Worm (Caenorhabditis elegans): ENCODE results near the gene F35H12.1.

DNA sequence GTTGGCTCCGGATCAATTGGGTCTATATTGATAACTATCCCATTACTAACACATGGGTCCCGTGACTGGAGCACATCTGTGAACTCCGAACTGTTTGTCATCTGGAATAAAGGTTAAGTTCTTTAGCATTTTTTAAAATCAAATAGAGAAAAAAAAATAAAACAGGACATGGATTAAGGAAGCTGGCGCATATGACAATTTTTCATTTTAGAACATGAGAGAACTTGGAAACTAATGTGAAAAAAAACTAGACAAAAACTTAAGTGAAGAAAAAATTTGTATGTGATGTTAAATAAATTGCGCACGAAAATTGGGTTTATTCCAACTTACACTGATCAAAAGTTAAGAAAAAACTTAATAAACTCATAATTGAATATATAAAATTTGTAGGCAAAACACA, 15.2 kb downstream of the F35H12.1 start, which contains the start of gene sms-2:
- TF ChIP-seq hmbx-1 (tag; optimal IDR thresholded peaks at IDR 0.05) (no peak), ama-1 (optimal IDR thresholded peaks at IDR 0.05) (no peak), pes-1 (GFP tag; IDR thresholded peaks at IDR 0.05) (no peak), tbx-37 (GFP tag; conservative IDR thresholded peaks at IDR 0.05) (no peak), flt-1 (GFP tag; IDR thresholded peaks at IDR 0.05) (no peak), tra-4 (tag; optimal IDR thresholded peaks at IDR 0.05) (no peak), ets-7 (tag; optimal IDR thresholded peaks at IDR 0.05) (no peak), ceh-36 (tag; optimal IDR thresholded peaks at IDR 0.05) (no peak), ceh-13 (GFP tag; optimal IDR thresholded peaks at IDR 0.05) (no peak), sea-1 (GFP tag; conservative IDR thresholded peaks at IDR 0.05) (no peak), hnd-1 (tag; optimal IDR thresholded peaks at IDR 0.05) (no peak), scrt-1 (GFP tag; IDR thresholded peaks at IDR 0.05) (no peak), tbx-11 (GFP tag; IDR thresholded peaks at IDR 0.05) (no peak), B0310.2 (tag; optimal IDR thresholded peaks at IDR 0.05) (no peak)
